Worm (Caenorhabditis elegans): Measurements from ENCODE around the gene srh-120.

srh-120 gene

DNA sequence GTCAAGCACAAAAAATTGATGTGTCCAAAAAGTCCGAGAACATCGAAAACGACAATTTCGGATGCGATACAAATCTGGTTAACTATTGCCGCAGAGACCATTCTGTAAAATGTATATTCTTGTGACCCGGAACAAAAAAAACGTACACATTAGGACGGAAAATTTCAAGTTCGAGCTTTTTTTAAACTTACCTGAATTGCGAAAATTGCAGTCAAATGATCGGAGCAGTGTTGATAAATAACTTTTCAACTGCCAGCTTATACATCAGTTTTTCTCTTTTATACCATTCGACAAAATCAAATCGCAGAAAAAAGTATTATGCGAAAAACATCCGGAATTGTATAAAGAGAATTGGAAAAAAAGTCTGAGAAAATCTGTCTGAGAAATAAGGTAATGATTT, 42.8 kb downstream of the srh-120 start, which contains the start of gene srsx-2:
TSS of gene srsx-2 (minus strand) at position 101 of the 400 bp plus-strand sequence.
- no peak for TF ChIP-seq pha-2 (tag; optimal IDR thresholded peaks at IDR 0.05)
- TF ChIP-seq gmeb-2 (tag; optimal IDR thresholded peaks at IDR 0.05) = no peak
- TF ChIP-seq ztf-16 (tag; optimal IDR thresholded peaks at IDR 0.05) = no peak
- TF ChIP-seq ceh-34 (tag; optimal IDR thresholded peaks at IDR 0.05) = no peak
- TF ChIP-seq pat-9 (tag; optimal IDR thresholded peaks at IDR 0.05) = no peak
- no peak for TF ChIP-seq ref-2 (tag; optimal IDR thresholded peaks at IDR 0.05)
- no peak for TF ChIP-seq tbx-2 (tag; optimal IDR thresholded peaks at IDR 0.05)
- TF ChIP-seq unc-86 (tag; optimal IDR thresholded peaks at IDR 0.05) = no peak
- no peak for TF ChIP-seq madf-2 (tag; optimal IDR thresholded peaks at IDR 0.05)
- no peak for TF ChIP-seq ceh-22 (tag; optimal IDR thresholded peaks at IDR 0.05)
- TF ChIP-seq hlh-6 (tag; optimal IDR thresholded peaks at IDR 0.05) = no peak
- TF ChIP-seq ceh-6 (GFP tag; optimal IDR thresholded peaks at IDR 0.05) = no peak
- TF ChIP-seq ceh-31 (tag; optimal IDR thresholded peaks at IDR 0.05) = no peak
- TF ChIP-seq ceh-24 (tag; optimal IDR thresholded peaks at IDR 0.05) = no peak
- no peak for TF ChIP-seq ttx-3 (tag; optimal IDR thresholded peaks at IDR 0.05)
- TF ChIP-seq npax-4 (tag; optimal IDR thresholded peaks at IDR 0.05) = no peak
- TF ChIP-seq eyg-1 (tag; optimal IDR thresholded peaks at IDR 0.05) = no peak

DNA sequence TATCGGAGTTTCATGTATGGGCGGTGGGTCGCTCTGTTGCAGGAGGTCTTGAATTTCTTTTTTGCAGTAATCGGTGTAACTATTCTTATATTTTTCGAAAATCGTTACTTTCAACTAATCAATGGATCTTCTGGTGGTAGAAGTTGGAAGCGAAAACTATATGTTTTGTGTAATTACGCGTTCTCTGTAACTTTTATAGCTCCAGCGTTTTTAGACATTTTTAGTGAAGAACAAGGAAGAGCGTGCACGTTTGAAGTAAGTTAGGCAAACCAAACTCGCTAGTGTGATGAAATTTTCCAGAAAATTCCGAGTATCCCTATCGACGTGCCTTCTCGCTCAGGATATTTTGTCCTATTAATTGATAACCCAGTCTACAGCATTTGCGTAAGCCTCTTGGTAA, 43.9 kb downstream of the srh-120 start, which contains the start of gene srh-154:
TSS of gene srh-154 (plus strand) at position 301 of the 400 bp plus-strand sequence.
- no peak for TF ChIP-seq nfya-1 (tag; optimal IDR thresholded peaks at IDR 0.05)
- TF ChIP-seq elt-4 (tag; optimal IDR thresholded peaks at IDR 0.05) = no peak
- no peak for TF ChIP-seq elt-2 (tag; optimal IDR thresholded peaks at IDR 0.05)
- TF ChIP-seq unc-86 (tag; optimal IDR thresholded peaks at IDR 0.05) = no peak
- no peak for TF ChIP-seq ceh-22 (tag; optimal IDR thresholded peaks at IDR 0.05)
- no peak for TF ChIP-seq ets-4 (tag; optimal IDR thresholded peaks at IDR 0.05)
- no peak for TF ChIP-seq ztf-16 (tag; optimal IDR thresholded peaks at IDR 0.05)
- TF ChIP-seq hlh-15 (tag; optimal IDR thresholded peaks at IDR 0.05) = no peak
- no peak for TF ChIP-seq eyg-1 (tag; optimal IDR thresholded peaks at IDR 0.05)
- TF ChIP-seq K09A11.1 (tag; optimal IDR thresholded peaks at IDR 0.05; ENCODE audit: insufficient read depth) = no peak
- no peak for TF ChIP-seq zip-5 (tag; optimal IDR thresholded peaks at IDR 0.05)
- TF ChIP-seq ceh-9 (tag; optimal IDR thresholded peaks at IDR 0.05) = no peak
- TF ChIP-seq lim-6 (tag; optimal IDR thresholded peaks at IDR 0.05) = no peak
- TF ChIP-seq nhr-11 (tag; optimal IDR thresholded peaks at IDR 0.05) = no peak
- TF ChIP-seq C38D4.7 (GFP tag; optimal IDR thresholded peaks at IDR 0.05) = no peak
- TF ChIP-seq dve-1 (tag; optimal IDR thresholded peaks at IDR 0.05) = no peak
- no peak for TF ChIP-seq T23F11.4 (GFP tag; optimal IDR thresholded peaks at IDR 0.05)
- TF ChIP-seq F13H6.1 (tag; optimal IDR thresholded peaks at IDR 0.05) = no peak
- no peak for TF ChIP-seq unc-3 (GFP tag; conservative IDR thresholded peaks at IDR 0.05)
- no peak for TF ChIP-seq unc-3 (tag; optimal IDR thresholded peaks at IDR 0.05)
